Fruit fly (Drosophila melanogaster): ENCODE results near the gene Rh2.

Gene Rh2

DNA sequence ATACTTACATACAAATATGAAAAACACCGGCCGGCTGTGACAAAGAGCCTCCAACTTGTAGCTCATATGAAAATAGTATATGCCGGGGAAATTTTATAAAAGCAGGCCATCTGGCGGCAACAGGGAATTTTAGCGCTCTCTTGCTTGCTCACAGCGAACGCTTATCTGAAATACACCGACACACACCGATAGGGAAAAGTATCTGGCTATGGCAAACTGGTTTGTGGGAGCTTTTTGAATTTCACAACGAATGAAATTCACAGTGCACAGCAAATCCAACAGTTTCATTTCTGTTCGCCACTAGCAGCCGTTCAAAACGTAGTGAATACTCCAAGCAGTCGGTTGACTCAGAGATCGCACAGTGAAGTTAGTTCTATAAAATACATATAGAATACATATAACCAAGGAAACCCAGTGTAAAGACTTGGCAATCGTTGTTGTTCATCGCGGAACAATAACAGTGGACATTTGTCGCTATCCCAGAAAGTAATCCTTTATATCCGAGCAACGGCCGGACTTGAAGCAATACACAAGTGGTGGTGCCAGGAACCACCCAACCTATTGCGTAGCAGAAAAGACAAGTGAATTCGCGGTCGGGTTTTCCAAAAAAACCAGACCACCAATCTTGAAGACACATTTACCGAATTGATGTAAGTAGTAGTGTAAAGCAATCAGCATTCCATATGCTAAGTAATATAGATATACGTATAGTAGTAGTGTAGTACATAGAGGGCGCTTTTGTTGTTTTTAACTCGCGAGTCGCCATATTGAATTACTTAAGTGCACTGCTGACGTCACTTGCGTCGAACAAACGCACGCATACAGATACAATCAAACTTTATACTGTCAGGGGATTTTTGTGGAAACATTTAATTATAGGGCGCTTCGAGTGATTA, 19.0 kb downstream of the Rh2 start (continued):
- TF ChIP-seq esn (GFP tag; optimal IDR thresholded peaks at IDR 0.05) (peak; percentile 57), topi (GFP tag; optimal IDR thresholded peaks at IDR 0.05) (peak; percentile 36), CG10669 (GFP tag; optimal IDR thresholded peaks at IDR 0.05) (peak; percentile 5), CG6163 (GFP tag; IDR thresholded peaks at IDR 0.05) (peak; percentile 50), CG4318 (GFP tag; optimal IDR thresholded peaks at IDR 0.05) (no peak), spab (GFP tag; optimal IDR thresholded peaks at IDR 0.05) (no peak), CG8632 (GFP tag; optimal IDR thresholded peaks at IDR 0.05) (no peak), acj6 (GFP tag; optimal IDR thresholded peaks at IDR 0.05) (no peak), dsx (GFP tag; optimal IDR thresholded peaks at IDR 0.05; ENCODE audit: poor library complexity, severe bottlenecking) (peak; percentile 51)

DNA sequence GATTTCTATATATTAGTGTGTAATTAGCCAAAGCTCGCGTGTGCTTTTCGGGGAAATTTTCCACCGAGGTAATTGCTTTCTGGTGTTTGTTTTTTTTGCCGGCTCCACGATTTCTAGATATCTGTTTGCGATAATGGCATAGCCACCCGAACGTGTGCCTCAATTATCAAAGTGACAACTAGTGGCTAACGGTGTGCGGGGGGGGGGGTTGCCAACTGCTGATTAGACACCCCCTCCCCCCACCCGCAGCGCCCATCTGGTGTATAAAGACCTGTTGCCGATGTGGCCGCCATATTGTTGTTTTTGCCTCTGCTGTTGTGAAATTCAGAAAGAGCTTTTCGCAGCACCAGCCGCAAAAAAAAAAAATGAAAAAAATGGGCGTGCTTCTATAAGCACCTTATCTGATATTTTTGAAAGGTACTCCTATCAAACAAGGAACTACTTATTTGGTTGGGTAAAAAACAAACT, 19.7 kb downstream of the Rh2 start:
- TF ChIP-seq eg (GFP tag; IDR thresholded peaks at IDR 0.05) (peak; percentile 40; the same call in 1 of the 3 replicates), Sox102F (GFP tag; optimal IDR thresholded peaks at IDR 0.05) (no peak), Sox14 (GFP tag; optimal IDR thresholded peaks at IDR 0.05) (peak; percentile 29), salr (GFP tag; optimal IDR thresholded peaks at IDR 0.05) (no peak), CG8319 (GFP tag; optimal IDR thresholded peaks at IDR 0.05) (no peak), Lpt (GFP tag; optimal IDR thresholded peaks at IDR 0.05) (no peak), Hr38 (GFP tag; optimal IDR thresholded peaks at IDR 0.05) (no peak), Smox (GFP tag; optimal IDR thresholded peaks at IDR 0.05) (no peak), CG10631 (GFP tag; optimal IDR thresholded peaks at IDR 0.05) (no peak), topi (GFP tag; optimal IDR thresholded peaks at IDR 0.05) (no peak), spab (GFP tag; optimal IDR thresholded peaks at IDR 0.05) (no peak), net (GFP tag; optimal IDR thresholded peaks at IDR 0.05) (peak; percentile 4), CG6163 (GFP tag; IDR thresholded peaks at IDR 0.05) (no peak), ss (GFP tag; optimal IDR thresholded peaks at IDR 0.05) (peak in 1 of 2 experiments; percentile 9), Eip78C (GFP tag) (no peak), vri (GFP tag; optimal IDR thresholded peaks at IDR 0.05) (peak; percentile 83), dac (GFP tag; optimal IDR thresholded peaks at IDR 0.05) (peak; percentile 4), Ets96B (tag; optimal IDR thresholded peaks at IDR 0.05) (no peak), CG3032 (tag; optimal IDR thresholded peaks at IDR 0.05) (no peak), CG9139 (GFP tag; optimal IDR thresholded peaks at IDR 0.05) (no peak), fd85E (GFP tag; optimal IDR thresholded peaks at IDR 0.05) (no peak), dsx (GFP tag; optimal IDR thresholded peaks at IDR 0.05; ENCODE audit: poor library complexity, severe bottlenecking) (no peak), CG8119 (GFP tag; IDR thresholded peaks at IDR 0.05) (no peak; the same call in 2 of the 3 replicates), CG32006 (GFP tag; optimal IDR thresholded peaks at IDR 0.05) (no peak), fkh (GFP tag; optimal IDR thresholded peaks at IDR 0.05) (peak; percentile 75), OdsH (GFP tag; optimal IDR thresholded peaks at IDR 0.05) (no peak)

DNA sequence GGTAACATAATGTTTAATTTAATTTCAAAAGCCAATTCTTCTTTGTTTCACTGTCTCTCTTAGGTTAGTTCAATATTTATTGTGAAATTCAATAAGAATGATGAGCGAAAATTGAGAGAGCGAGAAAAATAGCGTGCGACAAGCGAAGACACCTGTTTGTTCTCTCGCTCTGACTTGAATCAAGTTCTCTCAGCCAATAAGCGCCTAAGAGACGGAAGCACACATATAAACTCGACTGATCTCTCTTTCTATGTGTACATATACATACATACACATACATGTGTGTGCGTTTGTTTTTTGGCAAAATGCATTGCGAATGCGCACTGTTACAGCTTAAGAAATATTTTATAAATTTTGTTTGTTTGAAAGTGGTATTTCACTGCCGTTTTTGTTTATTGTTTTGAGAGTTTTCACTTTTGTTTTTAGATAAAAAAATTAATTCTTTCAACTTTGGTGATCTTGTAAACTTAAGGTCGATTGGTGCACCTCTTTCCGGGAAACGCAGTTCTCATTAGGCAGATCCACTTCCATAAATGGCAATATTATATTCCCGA, 24.1 kb downstream of the Rh2 start:
- TF ChIP-seq Eip75B (GFP tag; optimal IDR thresholded peaks at IDR 0.05), result no peak
- peak; percentile 32 for TF ChIP-seq Sox14 (GFP tag; optimal IDR thresholded peaks at IDR 0.05)
- TF ChIP-seq Hr38 (GFP tag; optimal IDR thresholded peaks at IDR 0.05), result no peak
- TF ChIP-seq Sox102F (GFP tag; optimal IDR thresholded peaks at IDR 0.05), result peak; percentile 5
- no peak for TF ChIP-seq cyc (GFP tag; optimal IDR thresholded peaks at IDR 0.05)
- TF ChIP-seq salr (GFP tag; optimal IDR thresholded peaks at IDR 0.05), result no peak
- no peak for TF ChIP-seq Blimp-1 (GFP tag; optimal IDR thresholded peaks at IDR 0.05)
- no peak for TF ChIP-seq CG16779 (tag; optimal IDR thresholded peaks at IDR 0.05)
- peak; percentile 4 for TF ChIP-seq vri (GFP tag; optimal IDR thresholded peaks at IDR 0.05)
- TF ChIP-seq dac (GFP tag; optimal IDR thresholded peaks at IDR 0.05), result no peak
- TF ChIP-seq Eip93F (GFP tag; optimal IDR thresholded peaks at IDR 0.05), result peak; percentile 12
- TF ChIP-seq CG32006 (GFP tag; optimal IDR thresholded peaks at IDR 0.05), result peak; percentile 13
- peak; percentile 64 for TF ChIP-seq Eip78C (GFP tag)
- TF ChIP-seq CG6163 (GFP tag; IDR thresholded peaks at IDR 0.05), result peak; percentile 38; the same call in 2 of the 3 replicates
- peak in 1 of 2 experiments; percentile 8 for TF ChIP-seq ss (GFP tag; optimal IDR thresholded peaks at IDR 0.05)
- TF ChIP-seq fkh (GFP tag; optimal IDR thresholded peaks at IDR 0.05), result peak; percentile 73
